Fruit fly (Drosophila melanogaster) whole organism, embryonic: ENCODE results near the gene Ldaf1.
A peak's percentile ranks its signal among the peaks of the same experiment; 100 is the strongest.

ENCODE experiments used
- Ada2b ChIP-seq: fragments of 200-800 bp; sonication (Bioruptor generic); IDR thresholded peaks from 2 replicates; pipeline ENCODE4 v1.3.6; 2022; ENCODE audit warnings: missing biosample characterization, missing genetic modification characterization
- CG11504 ChIP-seq: fragments of 200-800 bp; sonication (Bioruptor generic); optimal IDR thresholded peaks from 3 replicates; lab custom pipeline; 2019; ENCODE audit warnings: missing biosample characterization, mild to moderate bottlenecking, missing genetic modification characterization, moderate library complexity
- CG12744 ChIP-seq: fragments of 200-800 bp; sonication (Bioruptor generic); optimal IDR thresholded peaks from 2 replicates; lab custom pipeline; 2016; ENCODE audit warnings: missing biosample characterization, missing genetic modification characterization
- CG13296 ChIP-seq: fragments of 200-800 bp; sonication (Bioruptor generic); optimal IDR thresholded peaks from 3 replicates; lab custom pipeline; 2018; ENCODE audit warnings: missing biosample characterization, mild to moderate bottlenecking, missing genetic modification characterization
- CG14667 ChIP-seq: fragments of 200-800 bp; sonication (Bioruptor generic); IDR thresholded peaks from 2 replicates; pipeline ENCODE4 v1.3.6; 2022; ENCODE audit warnings: missing biosample characterization, missing genetic modification characterization
- CG15011 ChIP-seq: fragments of 200-800 bp; sonication (Bioruptor generic); optimal IDR thresholded peaks from 3 replicates; lab custom pipeline; 2018; ENCODE audit warnings: missing biosample characterization, mild to moderate bottlenecking, missing genetic modification characterization
- CG15269 ChIP-seq: fragments of 200-800 bp; sonication (Bioruptor generic); optimal IDR thresholded peaks from 2 replicates; lab custom pipeline; 2018; ENCODE audit warnings: missing biosample characterization, mild to moderate bottlenecking, missing genetic modification characterization, moderate library complexity
- CG15479 ChIP-seq: fragments of 200-800 bp; sonication (Bioruptor generic); optimal IDR thresholded peaks from 3 replicates; lab custom pipeline; 2019; ENCODE audit warnings: missing biosample characterization, mild to moderate bottlenecking, missing genetic modification characterization, moderate library complexity
- CG16815 ChIP-seq: fragments of 200-800 bp; sonication (Bioruptor generic); optimal IDR thresholded peaks from 3 replicates; lab custom pipeline; 2017; ENCODE audit warnings: missing biosample characterization, mild to moderate bottlenecking, missing genetic modification characterization
- CG17186 ChIP-seq: fragments of 200-800 bp; sonication (Bioruptor generic); optimal IDR thresholded peaks from 3 replicates; lab custom pipeline; 2017; ENCODE audit warnings: missing biosample characterization, missing genetic modification reagents, missing genetic modification characterization
- CG1832 ChIP-seq: fragments of 200-800 bp; sonication (Bioruptor generic); optimal IDR thresholded peaks from 2 replicates; lab custom pipeline; 2017; ENCODE audit warnings: missing biosample characterization, mild to moderate bottlenecking, missing genetic modification characterization, inconsistent platforms
- CG2199 ChIP-seq: fragments of 200-800 bp; sonication (Bioruptor generic); IDR thresholded peaks from 3 replicates; pipeline ENCODE4 v1.3.6; 2022; ENCODE audit warnings: missing biosample characterization, missing genetic modification characterization
- CG2202 ChIP-seq: fragments of 200-800 bp; sonication (Bioruptor generic); optimal IDR thresholded peaks from 2 replicates; lab custom pipeline; 2018; ENCODE audit warnings: missing biosample characterization, mild to moderate bottlenecking, missing genetic modification characterization
- CG33557 ChIP-seq: fragments of 200-800 bp; sonication (Bioruptor generic); optimal IDR thresholded peaks from 2 replicates; lab custom pipeline; 2019; ENCODE audit warnings: missing biosample characterization, mild to moderate bottlenecking, missing genetic modification characterization, moderate library complexity
- CG3407 ChIP-seq: fragments of 200-800 bp; sonication (Bioruptor generic); optimal IDR thresholded peaks from 2 replicates; lab custom pipeline; 2018; ENCODE audit warnings: missing biosample characterization, mild to moderate bottlenecking, missing genetic modification characterization
- CG3838 ChIP-seq: fragments of 200-800 bp; sonication (Bioruptor generic); optimal IDR thresholded peaks from 3 replicates; lab custom pipeline; 2016; ENCODE audit warnings: missing biosample characterization, missing genetic modification characterization
- CG3847 ChIP-seq: fragments of 200-800 bp; sonication (Bioruptor generic); IDR thresholded peaks from 2 replicates; pipeline ENCODE4 v1.3.6; 2022; ENCODE audit warnings: missing biosample characterization, missing genetic modification characterization
- CG4360 ChIP-seq: fragments of 200-800 bp; sonication (Bioruptor generic); IDR thresholded peaks from 2 replicates; pipeline ENCODE4 v1.3.6; 2022; ENCODE audit warnings: missing biosample characterization, missing genetic modification characterization
- CG4404 ChIP-seq: fragments of 200-800 bp; sonication (Bioruptor generic); IDR thresholded peaks from 2 replicates; pipeline ENCODE4 v1.3.6; 2022; ENCODE audit warnings: missing biosample characterization, missing genetic modification characterization
- CG6175 ChIP-seq: fragments of 200-800 bp; sonication (Bioruptor generic); IDR thresholded peaks from 3 replicates; pipeline ENCODE4 v1.3.6; 2022; ENCODE audit warnings: missing biosample characterization, missing genetic modification characterization
- CG6765 ChIP-seq: fragments of 200-800 bp; sonication (Bioruptor generic); optimal IDR thresholded peaks from 3 replicates; lab custom pipeline; 2017; ENCODE audit warnings: missing biosample characterization, mild to moderate bottlenecking, missing genetic modification characterization
- CG7745 ChIP-seq: fragments of 200-800 bp; sonication (Bioruptor generic); optimal IDR thresholded peaks from 2 replicates; lab custom pipeline; 2018; ENCODE audit warnings: missing biosample characterization, mild to moderate bottlenecking, missing genetic modification characterization, moderate library complexity
- CG9932 ChIP-seq: fragments of 200-800 bp; sonication (Bioruptor generic); IDR thresholded peaks from 2 replicates; pipeline ENCODE4 v1.3.6; 2022; ENCODE audit warnings: missing biosample characterization, missing genetic modification characterization
- Camta ChIP-seq: fragments of 200-800 bp; sonication (Bioruptor generic); optimal IDR thresholded peaks from 2 replicates; lab custom pipeline; 2016; ENCODE audit warnings: missing biosample characterization, missing genetic modification characterization
- Dll ChIP-seq: fragments of 200-800 bp; sonication (Bioruptor generic); IDR thresholded peaks from 4 replicates; pipeline ENCODE4 v1.3.6; 2022; ENCODE audit warnings: missing biosample characterization, missing genetic modification characterization; ENCODE audit not compliant: partially characterized antibody
- E2f1 ChIP-seq: fragments of 200-800 bp; sonication (Bioruptor generic); IDR thresholded peaks from 2 replicates; pipeline ENCODE4 v1.3.6; 2022; ENCODE audit warnings: missing biosample characterization, missing genetic modification characterization
- H15 ChIP-seq: fragments of 200-800 bp; sonication (Bioruptor generic); IDR thresholded peaks from 3 replicates; pipeline ENCODE4 v1.3.6; 2022; ENCODE audit warnings: missing biosample characterization, missing genetic modification characterization
- HLH4C ChIP-seq: fragments of 200-800 bp; sonication (Bioruptor generic); IDR thresholded peaks from 3 replicates; pipeline ENCODE4 v1.3.6; 2022; ENCODE audit warnings: missing biosample characterization, missing genetic modification characterization; ENCODE audit not compliant: partially characterized antibody
- Lpt ChIP-seq: fragments of >200 bp; optimal IDR thresholded peaks from 2 replicates; lab custom pipeline; 2018; ENCODE audit warnings: missing biosample characterization, missing genetic modification characterization
- MBD-R2 ChIP-seq: fragments of 200-800 bp; sonication (Bioruptor generic); IDR thresholded peaks from 2 replicates; pipeline ENCODE4 v1.3.6; 2022; ENCODE audit warnings: missing biosample characterization, missing genetic modification characterization
- MESR4 ChIP-seq: fragments of 200-800 bp; sonication (Bioruptor generic); optimal IDR thresholded peaks from 2 replicates; lab custom pipeline; 2018; ENCODE audit warnings: missing biosample characterization, mild to moderate bottlenecking, missing genetic modification characterization, moderate library complexity
- Med ChIP-seq: fragments of 200-800 bp; sonication (Bioruptor generic); peaks from one replicate; lab custom pipeline; 2016; ENCODE audit warnings: missing biosample characterization, missing genetic modification characterization, mild to moderate bottlenecking, inconsistent platforms, moderate library complexity
- PHDP ChIP-seq: fragments of 200-800 bp; sonication (Bioruptor generic); optimal IDR thresholded peaks from 3 replicates; lab custom pipeline; 2018; ENCODE audit warnings: missing biosample characterization, mild to moderate bottlenecking, missing genetic modification characterization, moderate library complexity
- Sry-β ChIP-seq: fragments of 200-800 bp; sonication (Bioruptor generic); optimal IDR thresholded peaks from 2 replicates; lab custom pipeline; 2018; ENCODE audit warnings: missing biosample characterization, mild to moderate bottlenecking, missing genetic modification characterization, moderate library complexity
- Trl ChIP-seq, 3 experiments: fragments of >200 bp in 2 of 3; fragments of 200-800 bp in 1 of 3; sonication (Bioruptor generic) in 1 of 3; optimal IDR thresholded peaks; 2 replicates in 1 of 3; 3 replicates in 2 of 3; lab custom pipeline; 2016 to 2017; ENCODE audit warnings: missing biosample characterization in 1 of 3, missing genetic modification characterization in 1 of 3
- Xbp1 ChIP-seq: fragments of 200-800 bp; sonication (Bioruptor generic); optimal IDR thresholded peaks from 3 replicates; lab custom pipeline; 2016; ENCODE audit warnings: missing biosample characterization, mild to moderate bottlenecking, missing genetic modification characterization
- cas ChIP-seq: fragments of 200-800 bp; sonication (Bioruptor generic); IDR thresholded peaks from 2 replicates; pipeline ENCODE4 v1.3.6; 2022; ENCODE audit warnings: missing biosample characterization, missing genetic modification characterization
- crc ChIP-seq: fragments of 200-800 bp; sonication (Bioruptor generic); optimal IDR thresholded peaks from 2 replicates; lab custom pipeline; 2016; ENCODE audit warnings: missing biosample characterization, missing genetic modification characterization
- cwo ChIP-seq: fragments of 200-800 bp; sonication (Bioruptor generic); optimal IDR thresholded peaks from 3 replicates; lab custom pipeline; 2017; ENCODE audit warnings: missing biosample characterization, missing genetic modification characterization, mild to moderate bottlenecking, moderate library complexity, missing genetic modification reagents
- gt ChIP-seq: fragments of 200-800 bp; sonication (Bioruptor generic); IDR thresholded peaks from 2 replicates; pipeline ENCODE4 v1.3.6; 2022; ENCODE audit warnings: missing biosample characterization, missing genetic modification characterization
- kay ChIP-seq: fragments of 200-800 bp; sonication (Bioruptor generic); optimal IDR thresholded peaks from 2 replicates; lab custom pipeline; 2016; ENCODE audit warnings: missing biosample characterization, missing genetic modification characterization
- lov ChIP-seq, 2 experiments: fragments of 200-800 bp in 1 of 2; fragments of >200 bp in 1 of 2; sonication (Bioruptor generic) in 1 of 2; IDR thresholded peaks in 1 of 2; optimal IDR thresholded peaks in 1 of 2; 2 replicates in 1 of 2; 3 replicates in 1 of 2; pipeline versions ENCODE4 v1.3.6 to Lab custom; 2017 to 2022; ENCODE audit warnings: missing biosample characterization in 1 of 2, missing genetic modification characterization in 1 of 2
- pros ChIP-seq: fragments of 200-800 bp; sonication (Bioruptor generic); optimal IDR thresholded peaks from 3 replicates; lab custom pipeline; 2019; ENCODE audit warnings: missing biosample characterization, mild to moderate bottlenecking, missing genetic modification characterization, moderate library complexity
- psq ChIP-seq: fragments of 200-800 bp; sonication (Bioruptor generic); optimal IDR thresholded peaks from 2 replicates; lab custom pipeline; 2017; ENCODE audit warnings: missing biosample characterization, missing genetic modification characterization
- schlank ChIP-seq: fragments of 200-800 bp; sonication (Bioruptor generic); optimal IDR thresholded peaks from 2 replicates; lab custom pipeline; 2018; ENCODE audit warnings: missing biosample characterization, mild to moderate bottlenecking, missing genetic modification characterization
- tin ChIP-seq: fragments of 200-800 bp; sonication (Bioruptor generic); optimal IDR thresholded peaks from 3 replicates; lab custom pipeline; 2016; ENCODE audit warnings: missing biosample characterization, missing genetic modification characterization
- ttk ChIP-seq: fragments of 200-800 bp; sonication (Bioruptor generic); IDR thresholded peaks from 2 replicates; pipeline ENCODE4 v2.1.2; 2022; ENCODE audit warnings: missing biosample characterization, missing genetic modification characterization
- tup ChIP-seq: fragments of 200-800 bp; sonication (Bioruptor generic); optimal IDR thresholded peaks from 2 replicates; lab custom pipeline; 2016; ENCODE audit warnings: missing biosample characterization, mild to moderate bottlenecking, missing genetic modification characterization, moderate library complexity

Ldaf1 gene

dm6 chrX:1947178-1947872 lies 45.6 kb upstream of the Ldaf1 start (continued):
- peak; percentile 89 for TF ChIP-seq tup (GFP tag; lab: Kevin White, UChicago)
- peak; percentile 94 for TF ChIP-seq CG16815 (GFP tag; lab: Kevin White, UChicago)
- peak; percentile 64 for TF ChIP-seq MESR4
- no peak for TF ChIP-seq Trl (optimal IDR thresholded peaks at IDR 0.05; lab: Kevin White, UChicago)
- peak; percentile 96 for TF ChIP-seq Trl (GFP tag; optimal IDR thresholded peaks at IDR 0.05; lab: Kevin White, UChicago)
- TF ChIP-seq HLH4C: no peak
- TF ChIP-seq kay (GFP tag; lab: Kevin White, UChicago): peak; percentile 79
- peak; percentile 91 for TF ChIP-seq CG12744 (GFP tag; lab: Kevin White, UChicago)
- peak; percentile 64; the same call in 1 of the 2 replicates for TF ChIP-seq MBD-R2 (GFP tag; lab: Robert Waterston, UW)
- peak; percentile 96 for TF ChIP-seq CG11504
- TF ChIP-seq cwo (GFP tag; lab: Kevin White, UChicago): peak; percentile 86
- TF ChIP-seq Lpt (GFP tag; lab: Kevin White, UChicago): no peak
- peak; percentile 96 for TF ChIP-seq PHDP (tag; lab: Kevin White, UChicago)
- TF ChIP-seq gt (GFP tag; lab: Robert Waterston, UW): peak; percentile 94
- TF ChIP-seq CG1832: no peak
- peak; percentile 85 for TF ChIP-seq CG3838 (GFP tag; lab: Kevin White, UChicago)
- peak; percentile 96 for TF ChIP-seq Camta (GFP tag; lab: Kevin White, UChicago)
- peak; percentile 89 for TF ChIP-seq CG7745
- TF ChIP-seq CG2202 (tag; lab: Kevin White, UChicago): peak; percentile 98
- peak; percentile 98 for TF ChIP-seq CG33557 (GFP tag; lab: Kevin White, UChicago)
- peak; percentile 87 for TF ChIP-seq CG15011 (GFP tag; lab: Kevin White, UChicago)
- peak; percentile 75 for TF ChIP-seq Sry-β
- no peak for TF ChIP-seq lov (optimal IDR thresholded peaks at IDR 0.05; lab: Kevin White, UChicago)
- TF ChIP-seq lov (GFP tag; IDR thresholded peaks at IDR 0.05; lab: Robert Waterston, UW): peak; percentile 98
- peak; percentile 86 for TF ChIP-seq CG3847 (GFP tag; lab: Robert Waterston, UW)
- TF ChIP-seq CG3407 (GFP tag; lab: Kevin White, UChicago): peak; percentile 97
- peak; percentile 99 for TF ChIP-seq Med (GFP tag; lab: Kevin White, UChicago)
- peak; percentile 94 for TF ChIP-seq CG15269 (tag; lab: Kevin White, UChicago)
- peak; percentile 94 for TF ChIP-seq CG14667
- peak; percentile 96 for TF ChIP-seq H15
- TF ChIP-seq Ada2b (GFP tag; lab: Robert Waterston, UW): peak; percentile 92
- TF ChIP-seq tin (GFP tag; lab: Kevin White, UChicago): peak; percentile 96
- peak; percentile 96 for TF ChIP-seq Xbp1
- peak; percentile 61 for TF ChIP-seq CG15479
- peak; percentile 80; the same call in 2 of the 3 replicates for TF ChIP-seq CG6175 (GFP tag; lab: Robert Waterston, UW)
- no peak for TF ChIP-seq Dll (GFP tag; lab: Robert Waterston, UW)
- TF ChIP-seq psq (GFP tag; lab: Kevin White, UChicago): peak; percentile 62
- peak; percentile 93 for TF ChIP-seq crc (GFP tag; lab: Kevin White, UChicago)
- peak; percentile 57 for TF ChIP-seq schlank (tag; lab: Kevin White, UChicago)
- TF ChIP-seq CG6765 (GFP tag; lab: Kevin White, UChicago): peak; percentile 64
- peak; percentile 73 for TF ChIP-seq cas
- peak; percentile 99 for TF ChIP-seq CG2199 (GFP tag; lab: Robert Waterston, UW)
- peak; percentile 97 for TF ChIP-seq ttk
- peak; percentile 93 for TF ChIP-seq E2f1 (GFP tag; lab: Robert Waterston, UW)
- peak; percentile 87 for TF ChIP-seq pros
- peak; percentile 59 for TF ChIP-seq CG9932
- TF ChIP-seq CG4404: peak; percentile 94
- TF ChIP-seq CG13296: peak; percentile 87
- peak; percentile 94 for TF ChIP-seq CG17186 (GFP tag; lab: Kevin White, UChicago)
- TF ChIP-seq CG4360: peak; percentile 74
